Worm (Caenorhabditis elegans): Measurements from ENCODE around the gene eea-1.

DNA sequence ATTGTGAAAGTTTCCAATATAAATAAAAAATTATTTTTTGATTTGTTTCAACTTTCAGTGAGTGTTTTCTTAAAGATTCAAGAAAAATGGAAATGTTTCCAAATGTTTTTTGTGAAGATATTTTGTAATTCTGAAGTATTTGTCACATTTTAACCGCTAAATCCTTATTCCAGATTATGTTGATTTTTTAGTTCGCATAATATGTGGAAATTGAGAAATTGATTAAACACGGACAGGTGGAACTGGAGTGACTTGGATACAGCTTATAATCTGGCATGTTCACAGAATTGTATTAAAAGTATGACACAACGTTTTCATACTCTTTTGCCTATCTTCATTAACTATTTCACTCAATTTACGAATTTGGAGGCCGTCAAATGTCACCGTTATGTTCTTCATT is 41.7 kb downstream of the eea-1 start, which contains the start of gene lurp-3:
- no peak for TF ChIP-seq him-1 (tag; optimal IDR thresholded peaks at IDR 0.05)
- TF ChIP-seq W03F9.2 (tag; optimal IDR thresholded peaks at IDR 0.05) = no peak
- TF ChIP-seq dao-5 (tag; optimal IDR thresholded peaks at IDR 0.05) = no peak

All from whole organism, L4/young adult.